Fruit fly (Drosophila melanogaster) whole organism, embryonic: ENCODE results near the gene Kaz-m1.
A peak's percentile ranks its signal among the peaks of the same experiment; 100 is the strongest.

ENCODE experiments used
- ATbp ChIP-seq: fragments of 200-800 bp; sonication (Bioruptor generic); optimal IDR thresholded peaks from 2 replicates; lab custom pipeline; 2017; ENCODE audit warnings: missing biosample characterization, mild to moderate bottlenecking, missing genetic modification characterization, missing genetic modification reagents
- Asciz ChIP-seq: fragments of 200-800 bp; sonication (Bioruptor generic); optimal IDR thresholded peaks from 2 replicates; lab custom pipeline; 2017; ENCODE audit warnings: missing biosample characterization, mild to moderate bottlenecking, missing genetic modification characterization, missing genetic modification reagents
- Awh ChIP-seq: fragments of 200-800 bp; sonication (Bioruptor generic); IDR thresholded peaks from 2 replicates; pipeline ENCODE4, ENCODE4 v1.3.6; 2022; ENCODE audit warnings: missing biosample characterization, missing genetic modification characterization
- Bdp1 ChIP-seq: fragments of 200-800 bp; sonication (Bioruptor generic); optimal IDR thresholded peaks from 3 replicates; lab custom pipeline; 2016; ENCODE audit warnings: missing biosample characterization, missing genetic modification characterization
- CG10209 ChIP-seq: fragments of 200-800 bp; sonication (Bioruptor generic); optimal IDR thresholded peaks from 3 replicates; lab custom pipeline; 2017; ENCODE audit warnings: missing biosample characterization, mild to moderate bottlenecking, missing genetic modification characterization, missing genetic modification reagents
- CG10979 ChIP-seq: fragments of 200-800 bp; sonication (Bioruptor generic); optimal IDR thresholded peaks from 2 replicates; lab custom pipeline; 2018; ENCODE audit warnings: missing biosample characterization, mild to moderate bottlenecking, missing genetic modification characterization, moderate library complexity
- CG11723 ChIP-seq: fragments of 200-800 bp; sonication (Bioruptor generic); optimal IDR thresholded peaks from 2 replicates; lab custom pipeline; 2017; ENCODE audit warnings: missing biosample characterization, mild to moderate bottlenecking, missing genetic modification characterization
- CG12155 ChIP-seq: fragments of 200-800 bp; sonication (Bioruptor generic); optimal IDR thresholded peaks from 3 replicates; lab custom pipeline; 2016; ENCODE audit warnings: missing biosample characterization, missing genetic modification characterization
- CG13287 ChIP-seq: fragments of 200-800 bp; sonication (Bioruptor generic); IDR thresholded peaks from 2 replicates; pipeline ENCODE4 v1.3.6; 2022; ENCODE audit warnings: missing biosample characterization, missing genetic modification characterization; ENCODE audit not compliant: partially characterized antibody
- CG13775 ChIP-seq: fragments of 200-800 bp; sonication (Bioruptor generic); optimal IDR thresholded peaks from 3 replicates; lab custom pipeline; 2017; ENCODE audit warnings: missing biosample characterization, mild to moderate bottlenecking, missing genetic modification characterization
- CG14014 ChIP-seq: fragments of 200-800 bp; sonication (Bioruptor generic); IDR thresholded peaks from 2 replicates; pipeline ENCODE4 v1.3.6; 2022; ENCODE audit warnings: missing biosample characterization, missing genetic modification characterization
- CG17612 ChIP-seq: fragments of 200-800 bp; sonication (Bioruptor generic); IDR thresholded peaks from 2 replicates; pipeline ENCODE4 v1.3.6; 2022; ENCODE audit warnings: missing biosample characterization, missing genetic modification characterization
- CG18476 ChIP-seq: fragments of 200-800 bp; sonication (Bioruptor generic); optimal IDR thresholded peaks from 2 replicates; lab custom pipeline; 2016; ENCODE audit warnings: missing biosample characterization, mild to moderate bottlenecking, missing genetic modification characterization
- CG2712 ChIP-seq: fragments of 200-800 bp; optimal IDR thresholded peaks from 3 replicates; lab custom pipeline; 2019; ENCODE audit warnings: missing biosample characterization, mild to moderate bottlenecking, missing genetic modification characterization, moderate library complexity
- CG3407 ChIP-seq: fragments of 200-800 bp; sonication (Bioruptor generic); optimal IDR thresholded peaks from 2 replicates; lab custom pipeline; 2018; ENCODE audit warnings: missing biosample characterization, mild to moderate bottlenecking, missing genetic modification characterization
- CG4820 ChIP-seq: fragments of 200-800 bp; sonication (Bioruptor generic); optimal IDR thresholded peaks from 3 replicates; lab custom pipeline; 2016; ENCODE audit warnings: missing biosample characterization, missing genetic modification characterization
- CG6765 ChIP-seq: fragments of 200-800 bp; sonication (Bioruptor generic); optimal IDR thresholded peaks from 3 replicates; lab custom pipeline; 2017; ENCODE audit warnings: missing biosample characterization, mild to moderate bottlenecking, missing genetic modification characterization
- CG7556 ChIP-seq: fragments of 200-800 bp; sonication (Bioruptor generic); optimal IDR thresholded peaks from 2 replicates; lab custom pipeline; 2017; ENCODE audit warnings: missing biosample characterization, mild to moderate bottlenecking, missing genetic modification characterization
- CG7987 ChIP-seq: fragments of 200-800 bp; sonication (Bioruptor generic); optimal IDR thresholded peaks from 2 replicates; lab custom pipeline; 2018; ENCODE audit warnings: missing biosample characterization, mild to moderate bottlenecking, missing genetic modification characterization, moderate library complexity
- D ChIP-seq, 2 experiments: fragments of 200-800 bp in 1 of 2; fragments of >200 bp in 1 of 2; sonication (Bioruptor generic) in 1 of 2; optimal IDR thresholded peaks; 2 replicates in 1 of 2; 3 replicates in 1 of 2; lab custom pipeline; 2017; ENCODE audit warnings: mild to moderate bottlenecking in 1 of 2, missing biosample characterization in 1 of 2, missing genetic modification characterization in 1 of 2, missing genetic modification reagents in 1 of 2
- Doc2 ChIP-seq: fragments of 200-800 bp; sonication (Bioruptor generic); IDR thresholded peaks from 2 replicates; pipeline ENCODE4 v1.3.6; 2022; ENCODE audit warnings: missing biosample characterization, missing genetic modification characterization
- Ets65A ChIP-seq: fragments of 200-800 bp; sonication (Bioruptor generic); peaks from one replicate; lab custom pipeline; 2016; ENCODE audit warnings: missing biosample characterization, missing genetic modification characterization
- H15 ChIP-seq: fragments of 200-800 bp; sonication (Bioruptor generic); IDR thresholded peaks from 3 replicates; pipeline ENCODE4 v1.3.6; 2022; ENCODE audit warnings: missing biosample characterization, missing genetic modification characterization
- HLH54F ChIP-seq: fragments of 200-800 bp; sonication (Bioruptor generic); optimal IDR thresholded peaks from 3 replicates; lab custom pipeline; 2016; ENCODE audit warnings: missing biosample characterization, missing genetic modification characterization
- Hand ChIP-seq: fragments of 200-800 bp; sonication (Bioruptor generic); optimal IDR thresholded peaks from 2 replicates; lab custom pipeline; 2017; ENCODE audit warnings: mild to moderate bottlenecking, missing biosample characterization, missing genetic modification reagents, missing genetic modification characterization
- NK7.1 ChIP-seq: fragments of 200-800 bp; sonication (Bioruptor generic); optimal IDR thresholded peaks from 3 replicates; lab custom pipeline; 2016; ENCODE audit warnings: missing biosample characterization, missing genetic modification characterization
- Xbp1 ChIP-seq: fragments of 200-800 bp; sonication (Bioruptor generic); optimal IDR thresholded peaks from 3 replicates; lab custom pipeline; 2016; ENCODE audit warnings: missing biosample characterization, mild to moderate bottlenecking, missing genetic modification characterization
- al ChIP-seq: fragments of 200-800 bp; sonication (Bioruptor generic); IDR thresholded peaks from 2 replicates; pipeline ENCODE4 v1.3.6; 2022; ENCODE audit warnings: missing biosample characterization, missing genetic modification characterization
- cas ChIP-seq: fragments of 200-800 bp; sonication (Bioruptor generic); IDR thresholded peaks from 2 replicates; pipeline ENCODE4 v1.3.6; 2022; ENCODE audit warnings: missing biosample characterization, missing genetic modification characterization
- corto ChIP-seq: fragments of 200-800 bp; sonication (Bioruptor generic); optimal IDR thresholded peaks from 2 replicates; lab custom pipeline; 2016; ENCODE audit warnings: missing biosample characterization, mild to moderate bottlenecking, missing genetic modification characterization, moderate library complexity
- crol ChIP-seq: fragments of 200-800 bp; sonication (Bioruptor generic); IDR thresholded peaks from 2 replicates; pipeline ENCODE4 v1.3.6; 2022; ENCODE audit warnings: missing biosample characterization, missing genetic modification characterization
- fd102C ChIP-seq: fragments of 200-800 bp; sonication (Bioruptor generic); optimal IDR thresholded peaks from 2 replicates; lab custom pipeline; 2018; ENCODE audit warnings: missing biosample characterization, mild to moderate bottlenecking, missing genetic modification characterization, moderate library complexity
- fd96Cb ChIP-seq: fragments of 200-800 bp; sonication (Bioruptor generic); optimal IDR thresholded peaks from 2 replicates; lab custom pipeline; 2018; ENCODE audit warnings: missing biosample characterization, mild to moderate bottlenecking, missing genetic modification characterization, moderate library complexity
- fu2 ChIP-seq: fragments of 200-800 bp; sonication (Bioruptor generic); optimal IDR thresholded peaks from 2 replicates; lab custom pipeline; 2016; ENCODE audit warnings: missing biosample characterization, missing genetic modification characterization
- gro ChIP-seq: fragments of 200-800 bp; sonication (Bioruptor generic); optimal IDR thresholded peaks from 2 replicates; lab custom pipeline; 2016; ENCODE audit warnings: missing biosample characterization, missing genetic modification characterization
- gsb-n ChIP-seq: fragments of 200-800 bp; sonication (Bioruptor generic); optimal IDR thresholded peaks from 3 replicates; lab custom pipeline; 2018; ENCODE audit warnings: missing biosample characterization, mild to moderate bottlenecking, missing genetic modification characterization
- hb ChIP-seq: fragments of 200-800 bp; sonication (Bioruptor generic); IDR thresholded peaks from 3 replicates; pipeline ENCODE4 v1.3.6; 2022; ENCODE audit warnings: missing biosample characterization, missing genetic modification characterization; ENCODE audit not compliant: partially characterized antibody
- ind ChIP-seq: fragments of 200-800 bp; sonication (Bioruptor generic); optimal IDR thresholded peaks from 3 replicates; lab custom pipeline; 2016; ENCODE audit warnings: missing biosample characterization, missing genetic modification characterization
- jigr1 ChIP-seq: fragments of 200-800 bp; sonication (Bioruptor generic); IDR thresholded peaks from 3 replicates; pipeline ENCODE4 v1.3.6; 2022; ENCODE audit warnings: missing biosample characterization, missing genetic modification characterization
- nerfin-1 ChIP-seq: fragments of 200-800 bp; sonication (Bioruptor generic); optimal IDR thresholded peaks from 3 replicates; lab custom pipeline; 2019; ENCODE audit warnings: missing biosample characterization, mild to moderate bottlenecking, missing genetic modification characterization, moderate library complexity
- nom ChIP-seq: fragments of 200-800 bp; sonication (Bioruptor generic); optimal IDR thresholded peaks from 2 replicates; lab custom pipeline; 2017; ENCODE audit warnings: missing biosample characterization, missing genetic modification characterization, mild to moderate bottlenecking, moderate library complexity, missing genetic modification reagents
- odd ChIP-seq: fragments of 200-800 bp; sonication (Bioruptor generic); optimal IDR thresholded peaks from 2 replicates; lab custom pipeline; 2017; ENCODE audit warnings: missing biosample characterization, mild to moderate bottlenecking, missing genetic modification characterization
- pros ChIP-seq: fragments of 200-800 bp; sonication (Bioruptor generic); optimal IDR thresholded peaks from 3 replicates; lab custom pipeline; 2019; ENCODE audit warnings: missing biosample characterization, mild to moderate bottlenecking, missing genetic modification characterization, moderate library complexity
- sens-2 ChIP-seq: fragments of 200-800 bp; sonication (Bioruptor generic); IDR thresholded peaks from 2 replicates; pipeline ENCODE4 v1.3.6; 2022; ENCODE audit warnings: missing biosample characterization, missing genetic modification characterization
- seq ChIP-seq: fragments of 200-800 bp; sonication (Bioruptor generic); IDR thresholded peaks from 2 replicates; pipeline ENCODE4 v1.3.6; 2022; ENCODE audit warnings: missing biosample characterization, missing genetic modification characterization
- tx ChIP-seq: fragments of 200-800 bp; sonication (Bioruptor generic); optimal IDR thresholded peaks from 2 replicates; lab custom pipeline; 2016; ENCODE audit warnings: missing biosample characterization, missing genetic modification characterization
- wek ChIP-seq: fragments of 200-800 bp; sonication (Bioruptor generic); optimal IDR thresholded peaks from 3 replicates; lab custom pipeline; 2018; ENCODE audit warnings: missing biosample characterization, mild to moderate bottlenecking, missing genetic modification characterization, moderate library complexity
- zfh2 ChIP-seq: fragments of 200-800 bp; sonication (Bioruptor generic); optimal IDR thresholded peaks from 2 replicates; lab custom pipeline; 2016; ENCODE audit warnings: missing biosample characterization, missing genetic modification characterization

Gene Kaz-m1

dm6 chr3R:26041417-26042101 is 27.0 kb downstream of the Kaz-m1 start, which contains the start of gene gro (continued):
- TF ChIP-seq NK7.1 (GFP tag; lab: Kevin White, UChicago) = peak; percentile 19
- TF ChIP-seq CG18476 = peak; percentile 73
- peak; percentile 50 for TF ChIP-seq CG14014 (GFP tag; lab: Robert Waterston, UW)
- TF ChIP-seq CG10979 (tag; lab: Kevin White, UChicago) = peak; percentile 38
- TF ChIP-seq jigr1 (GFP tag; lab: Robert Waterston, UW) = no peak
- peak; percentile 83 for TF ChIP-seq CG13287 (GFP tag; lab: Robert Waterston, UW)
- no peak for TF ChIP-seq pros (GFP tag; lab: Kevin White, UChicago)
- peak; percentile 63 for TF ChIP-seq gsb-n
- peak; percentile 52 for TF ChIP-seq CG10209
- TF ChIP-seq fd96Cb (tag; lab: Kevin White, UChicago) = peak; percentile 27
- TF ChIP-seq Hand (GFP tag; lab: Kevin White, UChicago) = peak; percentile 26
- no peak for TF ChIP-seq odd (GFP tag; lab: Kevin White, UChicago)
- TF ChIP-seq Ets65A (GFP tag; lab: Kevin White, UChicago) = peak; percentile 97
- peak; percentile 70 for TF ChIP-seq CG11723 (GFP tag; lab: Kevin White, UChicago)
- no peak for TF ChIP-seq CG17612 (GFP tag; lab: Robert Waterston, UW)
- TF ChIP-seq nerfin-1 = no peak
- TF ChIP-seq wek (GFP tag; lab: Kevin White, UChicago) = peak; percentile 44
- peak; percentile 39 for TF ChIP-seq CG7556 (GFP tag; lab: Kevin White, UChicago)
- TF ChIP-seq D (optimal IDR thresholded peaks at IDR 0.05; lab: Kevin White, UChicago) = no peak
- peak; percentile 26 for TF ChIP-seq D (GFP tag; optimal IDR thresholded peaks at IDR 0.05; lab: Kevin White, UChicago)
- peak; percentile 59 for TF ChIP-seq ind
- peak; percentile 53 for TF ChIP-seq al
- no peak; the same call in 1 of the 2 replicates for TF ChIP-seq Awh (GFP tag; lab: Robert Waterston, UW)
- peak; percentile 47 for TF ChIP-seq CG4820 (GFP tag; lab: Kevin White, UChicago)
- TF ChIP-seq Asciz (GFP tag; lab: Kevin White, UChicago) = peak; percentile 9
- no peak for TF ChIP-seq ATbp (GFP tag; lab: Kevin White, UChicago)
- peak; percentile 49; the same call in 1 of the 3 replicates for TF ChIP-seq H15
- TF ChIP-seq crol = 0 out of 2 replicates have a peak, but pooled peaks have one; percentile 20
- peak; percentile 82 for TF ChIP-seq CG7987 (GFP tag; lab: Kevin White, UChicago)
- TF ChIP-seq Xbp1 (GFP tag; lab: Kevin White, UChicago) = peak; percentile 81
- TF ChIP-seq nom (GFP tag; lab: Kevin White, UChicago) = no peak
- 0 out of 2 replicates have a peak, but pooled peaks have one; percentile 6 for TF ChIP-seq sens-2
- peak; percentile 34 for TF ChIP-seq fd102C (GFP tag; lab: Kevin White, UChicago)
- peak; percentile 95 for TF ChIP-seq gro (GFP tag; lab: Kevin White, UChicago)
- peak; percentile 50 for TF ChIP-seq CG3407 (GFP tag; lab: Kevin White, UChicago)
- TF ChIP-seq CG13775 (GFP tag; lab: Kevin White, UChicago) = peak; percentile 72
- TF ChIP-seq HLH54F (GFP tag; lab: Kevin White, UChicago) = peak; percentile 74
- peak; percentile 81 for TF ChIP-seq hb (GFP tag; lab: Robert Waterston, UW)
- TF ChIP-seq tx (GFP tag; lab: Kevin White, UChicago) = peak; percentile 46
- TF ChIP-seq fu2 = peak; percentile 75
- no peak for TF ChIP-seq seq (GFP tag; lab: Robert Waterston, UW)
- peak; percentile 72 for TF ChIP-seq zfh2 (GFP tag; lab: Kevin White, UChicago)
- peak; percentile 99 for TF ChIP-seq CG12155 (GFP tag; lab: Kevin White, UChicago)
- peak; percentile 19 for TF ChIP-seq corto
- 0 out of 2 replicates have a peak, but pooled peaks have one; percentile 48 for TF ChIP-seq cas (GFP tag; lab: Robert Waterston, UW)
- TF ChIP-seq CG6765 = no peak
- TF ChIP-seq Bdp1 (GFP tag; lab: Kevin White, UChicago) = peak; percentile 66
- TF ChIP-seq CG2712 (tag; lab: Kevin White, UChicago) = peak; percentile 66
- no peak for TF ChIP-seq Doc2 (GFP tag; lab: Robert Waterston, UW)
